Fruit fly (Drosophila melanogaster): ENCODE measurements around the gene CG8814.
A peak's percentile ranks its signal among the peaks of the same experiment; 100 is the strongest.

The CG8814 gene

DNA sequence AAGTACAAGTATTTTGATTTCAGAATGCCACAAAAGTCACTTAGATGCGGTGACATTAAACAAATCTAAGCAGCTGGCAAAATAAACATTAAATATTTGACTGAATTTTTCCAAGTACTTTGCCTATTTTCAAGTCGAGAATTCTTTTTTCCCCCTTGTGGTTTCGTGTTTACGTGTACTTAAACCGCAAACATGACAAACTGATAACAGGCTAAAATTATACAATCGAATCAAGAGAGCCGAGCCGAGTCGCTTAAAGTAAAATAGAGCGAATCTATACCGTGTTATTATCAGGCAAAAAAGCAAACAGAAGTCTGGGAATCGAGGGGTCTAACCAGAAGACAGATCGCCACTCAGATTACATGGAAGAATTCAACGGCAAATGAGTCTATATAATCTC is 31.4 kb downstream of the CG8814 start:
- TF ChIP-seq N (GFP tag; optimal IDR thresholded peaks at IDR 0.05) (no peak), Hr83 (GFP tag; optimal IDR thresholded peaks at IDR 0.05; ENCODE audit: poor library complexity, severe bottlenecking) (no peak), GATAd (GFP tag; optimal IDR thresholded peaks at IDR 0.05) (no peak), dl (GFP tag; optimal IDR thresholded peaks at IDR 0.05; ENCODE audit: insufficient read depth in 1 of 2, partially characterized antibody in 2 of 2) (no peak), usp (GFP tag; optimal IDR thresholded peaks at IDR 0.05) (no peak), HLH106 (tag; optimal IDR thresholded peaks at IDR 0.05) (no peak), CG9705 (GFP tag; optimal IDR thresholded peaks at IDR 0.05) (no peak), Hnf4 (GFP tag; optimal IDR thresholded peaks at IDR 0.05) (no peak), Vsx2 (GFP tag; optimal IDR thresholded peaks at IDR 0.05; ENCODE audit: partially characterized antibody) (no peak), ey (GFP tag; optimal IDR thresholded peaks at IDR 0.05) (no peak), Rel (GFP tag; optimal IDR thresholded peaks at IDR 0.05) (no peak), Rel (tag; optimal IDR thresholded peaks at IDR 0.05) (no peak), fru (GFP tag; optimal IDR thresholded peaks at IDR 0.05) (no peak), psq (GFP tag; optimal IDR thresholded peaks at IDR 0.05) (no peak), CG32264 (GFP tag; optimal IDR thresholded peaks at IDR 0.05) (no peak), Mio (GFP tag; optimal IDR thresholded peaks at IDR 0.05) (no peak)

dm6 chr2L:2907776-2908175 is 33.1 kb downstream of the CG8814 start:
- TF ChIP-seq pan (optimal IDR thresholded peaks at IDR 0.05) (no peak), tai (GFP tag; optimal IDR thresholded peaks at IDR 0.05) (no peak), foxo (GFP tag; optimal IDR thresholded peaks at IDR 0.05) (no peak), rgr (GFP tag; optimal IDR thresholded peaks at IDR 0.05) (no peak)

dm6 chr2L:2908440-2909154 is 33.9 kb downstream of the CG8814 start:
- TF ChIP-seq jim (GFP tag; optimal IDR thresholded peaks at IDR 0.05) (peak; percentile 29), tai (GFP tag; optimal IDR thresholded peaks at IDR 0.05) (peak; percentile 28), Sp1 (GFP tag; optimal IDR thresholded peaks at IDR 0.05) (peak; percentile 33), h (GFP tag; optimal IDR thresholded peaks at IDR 0.05) (peak; percentile 25), Vsx2 (GFP tag; optimal IDR thresholded peaks at IDR 0.05; ENCODE audit: partially characterized antibody) (peak; percentile 7), psq (GFP tag; optimal IDR thresholded peaks at IDR 0.05) (peak; percentile 74), ey (GFP tag; optimal IDR thresholded peaks at IDR 0.05) (no peak), Rel (GFP tag; optimal IDR thresholded peaks at IDR 0.05) (no peak), Rel (tag; optimal IDR thresholded peaks at IDR 0.05) (peak; percentile 87), fru (GFP tag; optimal IDR thresholded peaks at IDR 0.05) (peak; percentile 36), Mio (GFP tag; optimal IDR thresholded peaks at IDR 0.05) (no peak), Dif (GFP tag; optimal IDR thresholded peaks at IDR 0.05; ENCODE audit: partially characterized antibody) (no peak), OdsH (GFP tag; optimal IDR thresholded peaks at IDR 0.05) (peak; percentile 17)

DNA sequence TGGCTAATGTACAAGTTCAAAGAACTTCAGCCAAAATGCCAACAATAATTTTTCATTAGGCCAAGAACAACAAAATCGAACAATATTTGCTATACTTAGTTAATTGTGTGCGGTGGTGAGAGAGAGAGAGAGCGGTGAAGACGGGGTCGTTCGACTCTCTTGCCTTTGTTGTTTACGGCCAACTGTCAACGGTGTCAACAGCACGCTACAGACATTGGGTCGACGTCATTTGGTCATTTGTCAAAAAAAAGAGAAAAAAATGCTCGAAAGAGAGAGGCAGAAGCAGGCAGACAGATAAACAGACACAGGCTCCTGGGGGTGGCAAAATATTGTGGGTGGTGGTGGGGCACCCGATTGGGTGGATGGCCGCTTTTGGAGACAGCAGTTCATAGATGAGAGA is 34.8 kb downstream of the CG8814 start:
- TF ChIP-seq Vsx2 (GFP tag; optimal IDR thresholded peaks at IDR 0.05; ENCODE audit: partially characterized antibody), result peak; percentile 9
- TF ChIP-seq psq (GFP tag; optimal IDR thresholded peaks at IDR 0.05), result no peak
- TF ChIP-seq Hr83 (GFP tag; optimal IDR thresholded peaks at IDR 0.05; ENCODE audit: poor library complexity, severe bottlenecking), result peak; percentile 72

dm6 chr2L:2910957-2911356 is 36.3 kb downstream of the CG8814 start:
- TF ChIP-seq dmrt93B (GFP tag; optimal IDR thresholded peaks at IDR 0.05) (no peak), Dif (GFP tag; optimal IDR thresholded peaks at IDR 0.05; ENCODE audit: partially characterized antibody) (no peak), Dfd (GFP tag; optimal IDR thresholded peaks at IDR 0.05) (no peak), HLH106 (tag; optimal IDR thresholded peaks at IDR 0.05) (no peak), woc (GFP tag; optimal IDR thresholded peaks at IDR 0.05) (no peak), rgr (GFP tag; optimal IDR thresholded peaks at IDR 0.05) (no peak)

DNA sequence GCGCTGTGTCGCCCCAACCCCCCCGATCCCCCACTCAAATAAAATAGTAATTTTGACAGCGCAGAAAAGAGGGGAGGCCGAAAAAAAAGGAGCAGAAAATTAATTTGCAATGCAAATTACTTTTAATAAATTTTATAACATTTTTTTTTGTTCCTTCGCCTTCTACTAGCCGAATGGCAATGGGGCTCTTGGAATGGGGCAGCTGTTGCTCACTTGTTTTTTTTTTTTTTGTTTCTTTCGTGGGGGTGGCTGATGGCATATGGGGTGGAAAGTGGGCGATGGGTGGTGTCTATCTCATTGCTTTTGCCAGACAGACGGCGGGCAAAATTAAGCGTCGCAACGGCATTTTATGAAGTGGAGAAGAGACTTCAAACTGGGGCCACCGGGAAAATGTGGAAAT is 46.0 kb downstream of the CG8814 start:
- no peak for TF ChIP-seq CG9705 (GFP tag; optimal IDR thresholded peaks at IDR 0.05)
- TF ChIP-seq foxo (GFP tag; optimal IDR thresholded peaks at IDR 0.05), result no peak
- TF ChIP-seq sage (GFP tag; optimal IDR thresholded peaks at IDR 0.05), result no peak
- TF ChIP-seq Vsx2 (GFP tag; optimal IDR thresholded peaks at IDR 0.05; ENCODE audit: partially characterized antibody), result no peak
- no peak for TF ChIP-seq psq (GFP tag; optimal IDR thresholded peaks at IDR 0.05)
